Fruit fly (Drosophila melanogaster) whole organism, embryonic: ENCODE measurements around the gene CG10803.

Experiments used
- Aef1 ChIP-seq: fragments of 200-800 bp; sonication (Bioruptor generic); IDR thresholded peaks from 3 replicates; pipeline ENCODE4 v1.3.6; 2022; ENCODE audit warnings: missing biosample characterization, missing genetic modification characterization
- CG11085 ChIP-seq: fragments of 200-800 bp; sonication (Bioruptor generic); IDR thresholded peaks from 2 replicates; pipeline ENCODE4 v1.3.6; 2022; ENCODE audit warnings: missing biosample characterization, missing genetic modification characterization
- CG11398 ChIP-seq: fragments of 200-800 bp; sonication (Bioruptor generic); optimal IDR thresholded peaks from 2 replicates; lab custom pipeline; 2016; ENCODE audit warnings: missing biosample characterization, missing genetic modification characterization
- CG12744 ChIP-seq: fragments of 200-800 bp; sonication (Bioruptor generic); optimal IDR thresholded peaks from 2 replicates; lab custom pipeline; 2016; ENCODE audit warnings: missing biosample characterization, missing genetic modification characterization
- CG13624 ChIP-seq: fragments of 200-800 bp; sonication (Bioruptor generic); optimal IDR thresholded peaks from 2 replicates; lab custom pipeline; 2016; ENCODE audit warnings: missing biosample characterization, missing genetic modification characterization
- CG17802 ChIP-seq: fragments of 200-800 bp; sonication (Bioruptor generic); optimal IDR thresholded peaks from 2 replicates; lab custom pipeline; 2018; ENCODE audit warnings: missing biosample characterization, mild to moderate bottlenecking, missing genetic modification characterization, moderate library complexity
- CG18011 ChIP-seq: fragments of 200-800 bp; sonication (Bioruptor generic); optimal IDR thresholded peaks from 2 replicates; lab custom pipeline; 2017; ENCODE audit warnings: missing biosample characterization, missing genetic modification characterization, mild to moderate bottlenecking, moderate library complexity, missing genotype
- CG18619 ChIP-seq: fragments of 200-800 bp; sonication (Bioruptor generic); optimal IDR thresholded peaks from 3 replicates; lab custom pipeline; 2017; ENCODE audit warnings: missing biosample characterization, mild to moderate bottlenecking, missing genetic modification characterization
- CG2129 ChIP-seq: fragments of 200-800 bp; sonication (Bioruptor generic); IDR thresholded peaks from 2 replicates; pipeline ENCODE4 v1.3.6; 2022; ENCODE audit warnings: missing biosample characterization, missing genetic modification characterization; ENCODE audit not compliant: partially characterized antibody
- CG3065 ChIP-seq: fragments of 200-800 bp; sonication (Bioruptor generic); optimal IDR thresholded peaks from 2 replicates; lab custom pipeline; 2016; ENCODE audit warnings: missing biosample characterization, missing genetic modification characterization
- CG31365 ChIP-seq: fragments of 200-800 bp; sonication (Bioruptor generic); optimal IDR thresholded peaks from 2 replicates; lab custom pipeline; 2018; ENCODE audit warnings: missing biosample characterization, mild to moderate bottlenecking, missing genetic modification characterization
- CG42726 ChIP-seq: fragments of 200-800 bp; sonication (Bioruptor generic); IDR thresholded peaks from 2 replicates; pipeline ENCODE4 v1.3.6; 2022; ENCODE audit warnings: missing biosample characterization, missing genetic modification characterization; ENCODE audit not compliant: partially characterized antibody
- CG4360 ChIP-seq: fragments of 200-800 bp; sonication (Bioruptor generic); IDR thresholded peaks from 2 replicates; pipeline ENCODE4 v1.3.6; 2022; ENCODE audit warnings: missing biosample characterization, missing genetic modification characterization
- CG7372 ChIP-seq: fragments of 200-800 bp; sonication (Bioruptor generic); IDR thresholded peaks from 2 replicates; pipeline ENCODE4 v1.3.6; 2022; ENCODE audit warnings: missing biosample characterization, missing genetic modification characterization
- CG7745 ChIP-seq: fragments of 200-800 bp; sonication (Bioruptor generic); optimal IDR thresholded peaks from 2 replicates; lab custom pipeline; 2018; ENCODE audit warnings: missing biosample characterization, mild to moderate bottlenecking, missing genetic modification characterization, moderate library complexity
- CG7786 ChIP-seq: fragments of 200-800 bp; sonication (Bioruptor generic); optimal IDR thresholded peaks from 2 replicates; lab custom pipeline; 2016; ENCODE audit warnings: missing biosample characterization, missing genetic modification characterization
- CG7987 ChIP-seq: fragments of 200-800 bp; sonication (Bioruptor generic); optimal IDR thresholded peaks from 2 replicates; lab custom pipeline; 2018; ENCODE audit warnings: missing biosample characterization, mild to moderate bottlenecking, missing genetic modification characterization, moderate library complexity
- CG9609 ChIP-seq: fragments of 200-800 bp; sonication (Bioruptor generic); optimal IDR thresholded peaks from 3 replicates; lab custom pipeline; 2016; ENCODE audit warnings: missing biosample characterization, missing genetic modification characterization
- Dek ChIP-seq: fragments of 200-800 bp; sonication (Bioruptor generic); optimal IDR thresholded peaks from 3 replicates; lab custom pipeline; 2019; ENCODE audit warnings: missing biosample characterization, mild to moderate bottlenecking, missing genetic modification characterization, moderate library complexity
- Dip3 ChIP-seq: fragments of 200-800 bp; sonication (Bioruptor generic); optimal IDR thresholded peaks from 3 replicates; lab custom pipeline; 2016; ENCODE audit warnings: missing biosample characterization, missing genetic modification characterization
- E2f2 ChIP-seq: fragments of 200-800 bp; sonication (Bioruptor generic); IDR thresholded peaks from 2 replicates; pipeline ENCODE4 v1.3.6; 2022; ENCODE audit warnings: missing biosample characterization, missing genetic modification characterization
- GATAe ChIP-seq: fragments of 200-800 bp; sonication (Bioruptor generic); conservative IDR thresholded peaks from 2 replicates; pipeline ENCODE4 v1.3.6; 2022; ENCODE audit warnings: missing biosample characterization, missing genetic modification characterization
- HLH4C ChIP-seq: fragments of 200-800 bp; sonication (Bioruptor generic); IDR thresholded peaks from 3 replicates; pipeline ENCODE4 v1.3.6; 2022; ENCODE audit warnings: missing biosample characterization, missing genetic modification characterization; ENCODE audit not compliant: partially characterized antibody
- HmgZ ChIP-seq: fragments of 200-800 bp; sonication (Bioruptor generic); optimal IDR thresholded peaks from 2 replicates; lab custom pipeline; 2018; ENCODE audit warnings: missing biosample characterization, mild to moderate bottlenecking, missing genetic modification characterization
- MTF-1 ChIP-seq: fragments of 200-800 bp; sonication (Bioruptor generic); optimal IDR thresholded peaks from 2 replicates; lab custom pipeline; 2018; ENCODE audit warnings: missing biosample characterization, mild to moderate bottlenecking, missing genetic modification characterization, borderline replicate concordance
- Mad ChIP-seq: fragments of 200-800 bp; sonication (Bioruptor generic); optimal IDR thresholded peaks from 2 replicates; lab custom pipeline; 2016; ENCODE audit warnings: missing biosample characterization, missing genetic modification characterization
- Mrtf ChIP-seq: fragments of 200-800 bp; sonication (Bioruptor generic); IDR thresholded peaks from 3 replicates; pipeline ENCODE4 v1.3.6; 2022; ENCODE audit warnings: missing biosample characterization, missing genetic modification characterization
- Neu2 ChIP-seq: fragments of 200-800 bp; sonication (Bioruptor generic); optimal IDR thresholded peaks from 3 replicates; lab custom pipeline; 2016; ENCODE audit warnings: missing biosample characterization, missing genetic modification characterization, borderline replicate concordance
- Oaz ChIP-seq: fragments of 200-800 bp; sonication (Bioruptor generic); IDR thresholded peaks from 2 replicates; pipeline ENCODE4 v1.3.6; 2022; ENCODE audit warnings: missing biosample characterization, missing genetic modification characterization
- Sox100B ChIP-seq: fragments of 200-800 bp; sonication (Bioruptor generic); optimal IDR thresholded peaks from 3 replicates; lab custom pipeline; 2018; ENCODE audit warnings: missing biosample characterization, mild to moderate bottlenecking, missing genetic modification characterization
- Sry-β ChIP-seq: fragments of 200-800 bp; sonication (Bioruptor generic); optimal IDR thresholded peaks from 2 replicates; lab custom pipeline; 2018; ENCODE audit warnings: missing biosample characterization, mild to moderate bottlenecking, missing genetic modification characterization, moderate library complexity
- az2 ChIP-seq: fragments of 200-800 bp; sonication (Bioruptor generic); optimal IDR thresholded peaks from 3 replicates; lab custom pipeline; 2016; ENCODE audit warnings: missing biosample characterization, missing genetic modification characterization
- cato ChIP-seq: fragments of 200-800 bp; sonication (Bioruptor generic); optimal IDR thresholded peaks from 2 replicates; lab custom pipeline; 2016; ENCODE audit warnings: missing biosample characterization, missing genetic modification characterization, borderline replicate concordance
- chif ChIP-seq, 2 experiments: fragments of 200-800 bp; sonication (Bioruptor generic); optimal IDR thresholded peaks; 3 replicates each; lab custom pipeline; 2016; ENCODE audit warnings: missing biosample characterization in 2 of 2, missing genetic modification characterization in 2 of 2
- ci ChIP-seq: fragments of 200-800 bp; sonication (Bioruptor generic); IDR thresholded peaks from 3 replicates; pipeline ENCODE4 v1.3.6; 2022; ENCODE audit warnings: missing biosample characterization, missing genetic modification characterization
- crc ChIP-seq: fragments of 200-800 bp; sonication (Bioruptor generic); optimal IDR thresholded peaks from 2 replicates; lab custom pipeline; 2016; ENCODE audit warnings: missing biosample characterization, missing genetic modification characterization
- croc ChIP-seq: fragments of 200-800 bp; sonication (Bioruptor generic); conservative IDR thresholded peaks from 3 replicates; pipeline ENCODE4 v1.3.6; 2022; ENCODE audit warnings: missing biosample characterization, missing genetic modification characterization
- dysf ChIP-seq: fragments of 200-800 bp; sonication (Bioruptor generic); IDR thresholded peaks from 3 replicates; pipeline ENCODE4 v1.3.6; 2022; ENCODE audit warnings: missing biosample characterization, missing genetic modification characterization
- en ChIP-seq: fragments of 200-800 bp; sonication (Bioruptor generic); optimal IDR thresholded peaks from 2 replicates; lab custom pipeline; 2016; ENCODE audit warnings: missing biosample characterization, missing genetic modification characterization
- eve ChIP-seq, 2 experiments: fragments of >200 bp; optimal IDR thresholded peaks; 2 replicates each; lab custom pipeline; 2017; ENCODE audit warnings: missing biosample characterization in 2 of 2, missing genetic modification characterization in 2 of 2
- exex ChIP-seq: fragments of 200-800 bp; sonication (Bioruptor generic); optimal IDR thresholded peaks from 4 replicates; lab custom pipeline; 2018; ENCODE audit warnings: missing biosample characterization, mild to moderate bottlenecking, missing genetic modification characterization, moderate library complexity
- grn ChIP-seq: fragments of 200-800 bp; sonication (Bioruptor generic); optimal IDR thresholded peaks from 3 replicates; lab custom pipeline; 2017; ENCODE audit warnings: missing biosample characterization, missing genetic modification characterization
- hkb ChIP-seq, 2 experiments: fragments of 200-800 bp in 1 of 2; fragments of >200 bp in 1 of 2; sonication (Bioruptor generic) in 1 of 2; IDR thresholded peaks in 1 of 2; optimal IDR thresholded peaks in 1 of 2; 2 replicates each; pipeline versions ENCODE4 v1.3.6 to Lab custom; 2017 to 2022; ENCODE audit warnings: missing biosample characterization in 1 of 2, missing genetic modification characterization in 1 of 2
- lab ChIP-seq: fragments of 200-800 bp; sonication (Bioruptor generic); optimal IDR thresholded peaks from 3 replicates; lab custom pipeline; 2017; ENCODE audit warnings: missing biosample characterization, missing genetic modification characterization, mild to moderate bottlenecking, moderate library complexity, missing genetic modification reagents
- maf-S ChIP-seq: fragments of 200-800 bp; sonication (Bioruptor generic); optimal IDR thresholded peaks from 2 replicates; lab custom pipeline; 2016; ENCODE audit warnings: missing biosample characterization, missing genetic modification characterization
- nom ChIP-seq: fragments of 200-800 bp; sonication (Bioruptor generic); optimal IDR thresholded peaks from 2 replicates; lab custom pipeline; 2017; ENCODE audit warnings: missing biosample characterization, missing genetic modification characterization, mild to moderate bottlenecking, moderate library complexity, missing genetic modification reagents
- pan ChIP-seq, 4 experiments: fragments of >200 bp in 3 of 4; fragments of 200-800 bp in 1 of 4; sonication (Bioruptor generic) in 1 of 4; optimal IDR thresholded peaks in 3 of 4; IDR thresholded peaks in 1 of 4; 2 replicates each; pipeline versions ENCODE4 v1.3.6 to Lab custom; 2017 to 2022; ENCODE audit warnings: missing biosample characterization in 2 of 4, missing genetic modification characterization in 2 of 4, mixed read lengths in 1 of 4
- sc ChIP-seq, 3 experiments: fragments of >200 bp in 2 of 3; fragments of 200-800 bp in 1 of 3; sonication (Bioruptor generic) in 1 of 3; optimal IDR thresholded peaks; 2 replicates in 2 of 3; 3 replicates in 1 of 3; lab custom pipeline; 2017; ENCODE audit warnings: mild to moderate bottlenecking in 1 of 3, missing biosample characterization in 1 of 3, missing genetic modification characterization in 1 of 3, missing genetic modification reagents in 1 of 3
- sisA ChIP-seq: fragments of 200-800 bp; sonication (Bioruptor generic); IDR thresholded peaks from 2 replicates; pipeline ENCODE4 v1.3.6; 2022; ENCODE audit warnings: missing biosample characterization, missing genetic modification characterization
- sqz ChIP-seq: fragments of 200-800 bp; sonication (Bioruptor generic); optimal IDR thresholded peaks from 3 replicates; lab custom pipeline; 2018; ENCODE audit warnings: missing biosample characterization, mild to moderate bottlenecking, missing genetic modification characterization

CG10803 gene

DNA sequence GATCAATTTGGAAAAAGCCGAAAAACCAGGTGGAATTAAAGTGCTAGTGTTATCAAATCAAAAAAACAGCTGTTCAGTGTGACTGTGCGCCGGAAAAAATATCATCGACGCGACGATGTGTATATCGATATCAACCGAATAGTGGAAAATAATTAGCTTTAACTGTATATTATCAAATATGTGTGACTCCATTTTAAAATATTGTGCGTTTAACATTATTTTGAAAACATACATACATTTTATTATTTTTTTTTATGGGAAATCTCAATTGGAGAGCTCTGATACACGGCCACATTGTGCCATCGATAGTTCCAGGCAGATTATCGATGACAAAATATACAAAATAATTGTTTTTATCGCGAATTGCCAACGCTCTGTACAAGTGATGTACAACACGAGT lies at the start of gene CG10803, which contains the start of gene CG14270 (continued):
- no peak for TF ChIP-seq CG9609 (GFP tag; lab: Kevin White, UChicago)
- TF ChIP-seq GATAe (GFP tag; lab: Robert Waterston, UW) = no peak
- no peak for TF ChIP-seq MTF-1 (GFP tag; lab: Kevin White, UChicago)
- no peak for TF ChIP-seq CG11398 (GFP tag; lab: Kevin White, UChicago)
- no peak for TF ChIP-seq Sry-β
- TF ChIP-seq HmgZ (tag; lab: Kevin White, UChicago) = no peak
- no peak for TF ChIP-seq croc (GFP tag; lab: Robert Waterston, UW)
- TF ChIP-seq sisA (GFP tag; lab: Robert Waterston, UW) = no peak
- no peak for TF ChIP-seq pan (optimal IDR thresholded peaks at IDR 0.05; lab: Kevin White, UChicago)
- no peak for TF ChIP-seq pan (GFP tag; optimal IDR thresholded peaks at IDR 0.05 in 1 of 2, IDR thresholded peaks at IDR 0.05 in 1 of 2)
- TF ChIP-seq CG7745 (tag; lab: Kevin White, UChicago) = no peak
- no peak for TF ChIP-seq CG7786 (GFP tag; lab: Kevin White, UChicago)
- TF ChIP-seq CG2129 (GFP tag; lab: Robert Waterston, UW) = peak; percentile 49
- no peak for TF ChIP-seq CG3065
- no peak for TF ChIP-seq dysf (GFP tag; lab: Robert Waterston, UW)
- TF ChIP-seq CG11085 (GFP tag; lab: Robert Waterston, UW) = no peak
- no peak for TF ChIP-seq Neu2
- no peak for TF ChIP-seq maf-S (GFP tag; lab: Kevin White, UChicago)
- no peak for TF ChIP-seq CG13624
- no peak for TF ChIP-seq Mrtf (GFP tag; lab: Robert Waterston, UW)
- no peak for TF ChIP-seq az2 (GFP tag; lab: Kevin White, UChicago)
- TF ChIP-seq Dek (tag; lab: Kevin White, UChicago) = no peak
- TF ChIP-seq HLH4C (GFP tag; lab: Robert Waterston, UW) = peak; percentile 85
- peak in 1 of 2 experiments; percentile 11 for TF ChIP-seq chif (GFP tag; optimal IDR thresholded peaks at IDR 0.05; lab: Kevin White, UChicago)
- no peak for TF ChIP-seq CG42726
- TF ChIP-seq cato (GFP tag; lab: Kevin White, UChicago) = no peak
- TF ChIP-seq Dip3 (GFP tag; lab: Kevin White, UChicago) = no peak
- no peak for TF ChIP-seq CG7987
- no peak for TF ChIP-seq CG18619 (GFP tag; lab: Kevin White, UChicago)
- no peak for TF ChIP-seq CG12744 (GFP tag; lab: Kevin White, UChicago)
- TF ChIP-seq Aef1 (GFP tag; lab: Robert Waterston, UW) = no peak
- no peak for TF ChIP-seq grn (GFP tag; lab: Kevin White, UChicago)
- TF ChIP-seq eve (GFP tag; optimal IDR thresholded peaks at IDR 0.05; lab: Kevin White, UChicago) = no peak
- TF ChIP-seq E2f2 (GFP tag; lab: Robert Waterston, UW) = peak; percentile 30; the same call in 1 of the 2 replicates
- no peak for TF ChIP-seq CG18011 (GFP tag; lab: Kevin White, UChicago)
- no peak for TF ChIP-seq en (GFP tag; lab: Kevin White, UChicago)
- TF ChIP-seq Oaz (GFP tag; lab: Robert Waterston, UW) = no peak
- TF ChIP-seq ci = no peak
- TF ChIP-seq sc (optimal IDR thresholded peaks at IDR 0.05; lab: Kevin White, UChicago) = no peak
- no peak for TF ChIP-seq sc (GFP tag; optimal IDR thresholded peaks at IDR 0.05; lab: Kevin White, UChicago)
- no peak for TF ChIP-seq Sox100B (GFP tag; lab: Kevin White, UChicago)
- no peak for TF ChIP-seq CG7372
- TF ChIP-seq exex (tag; lab: Kevin White, UChicago) = no peak
- TF ChIP-seq CG17802 (tag; lab: Kevin White, UChicago) = no peak
- TF ChIP-seq lab = no peak
- no peak for TF ChIP-seq Mad (GFP tag; lab: Kevin White, UChicago)
- TF ChIP-seq nom (GFP tag; lab: Kevin White, UChicago) = no peak
- peak; percentile 36 for TF ChIP-seq hkb (optimal IDR thresholded peaks at IDR 0.05; lab: Kevin White, UChicago)
- no peak for TF ChIP-seq hkb (GFP tag; IDR thresholded peaks at IDR 0.05; lab: Robert Waterston, UW)
- TF ChIP-seq CG4360 = no peak
- TF ChIP-seq crc (GFP tag; lab: Kevin White, UChicago) = no peak
- TF ChIP-seq sqz (GFP tag; lab: Kevin White, UChicago) = peak; percentile 1
- no peak for TF ChIP-seq CG31365 (tag; lab: Kevin White, UChicago)
